Worm (Caenorhabditis elegans) whole organism, young adult: ENCODE measurements around the gene acbp-8.
"Not testable (repeated sequence)": the region's sequence is repeated elsewhere in the genome, so short reads cannot be mapped to it uniquely, and the experiment has no call there.

ENCODE experiments used
- C06A6.2 ChIP-seq: fragments of 200-800 bp; sonication (Bioruptor generic); conservative IDR thresholded peaks from 2 replicates; pipeline ENCODE4 v1.3.6; 2022; ENCODE audit warnings: missing genetic modification characterization, missing compliant biosample characterization
- F39B2.1 ChIP-seq: fragments of 200-800 bp; sonication (Bioruptor generic); IDR thresholded peaks from 2 replicates; pipeline ENCODE4 v1.3.6; 2022; ENCODE audit warnings: missing genetic modification reagents, missing genetic modification characterization, missing compliant biosample characterization
- Y53F4B.3 ChIP-seq: fragments of 200-800 bp; sonication (Bioruptor generic); IDR thresholded peaks from 2 replicates; pipeline ENCODE4 v1.3.6; 2022; ENCODE audit warnings: missing genetic modification reagents, missing genetic modification characterization, missing compliant biosample characterization
- attf-6 ChIP-seq: fragments of 200-800 bp; sonication (Bioruptor generic); IDR thresholded peaks from 2 replicates; pipeline ENCODE4 v1.3.6; 2022; ENCODE audit warnings: missing genetic modification reagents, missing genetic modification characterization, missing compliant biosample characterization
- cebp-1 ChIP-seq, 2 experiments: fragments of 200-800 bp in 1 of 2; sonication (Bioruptor generic) in 1 of 2; sonication (generic microtip) in 1 of 2; IDR thresholded peaks in 1 of 2; optimal IDR thresholded peaks in 1 of 2; 2 replicates each; pipeline versions ENCODE4 v1.3.6 to Lab custom; 2017 to 2022; ENCODE audit warnings: missing compliant biosample characterization in 2 of 2, missing genetic modification characterization in 2 of 2, mild to moderate bottlenecking in 1 of 2, missing genetic modification reagents in 1 of 2, moderate library complexity in 1 of 2
- ceh-27 ChIP-seq: fragments of 200-800 bp; sonication (Bioruptor generic); optimal IDR thresholded peaks from 2 replicates; lab custom pipeline; 2018; ENCODE audit warnings: mild to moderate bottlenecking, missing genetic modification characterization, moderate library complexity, missing compliant biosample characterization
- ceh-91 ChIP-seq: fragments of 200-800 bp; sonication (Bioruptor generic); IDR thresholded peaks from 2 replicates; pipeline ENCODE4 v1.3.6; 2022; ENCODE audit warnings: missing genetic modification reagents, missing genetic modification characterization, missing compliant biosample characterization
- chd-7 ChIP-seq: sonication (generic microtip); optimal IDR thresholded peaks from 2 replicates; lab custom pipeline; 2016; ENCODE audit warnings: mild to moderate bottlenecking, missing genetic modification characterization, moderate library complexity, missing compliant biosample characterization
- dpl-1 ChIP-seq: fragments of 150-350 bp; optimal IDR thresholded peaks from 2 replicates; lab custom pipeline; 2014; ENCODE audit warnings: missing biosample characterization, missing genetic modification reagents, missing genetic modification characterization
- ekl-4 ChIP-seq: fragments of 200-800 bp; sonication (Bioruptor generic); IDR thresholded peaks from 2 replicates; pipeline ENCODE4 v1.3.6; 2022; ENCODE audit warnings: missing genetic modification reagents, missing genetic modification characterization, missing compliant biosample characterization
- ets-4 ChIP-seq: fragments of 200-800 bp; sonication (Bioruptor generic); optimal IDR thresholded peaks from 2 replicates; lab custom pipeline; 2018; ENCODE audit warnings: mild to moderate bottlenecking, missing genetic modification characterization, missing compliant biosample characterization
- him-1 ChIP-seq: sonication (generic microtip); optimal IDR thresholded peaks from 2 replicates; lab custom pipeline; 2016; ENCODE audit warnings: missing genotype, missing genetic modification reagents, missing genetic modification characterization, missing compliant biosample characterization
- hmg-20 ChIP-seq: fragments of 200-800 bp; sonication (Bioruptor generic); IDR thresholded peaks from 2 replicates; pipeline ENCODE4 v1.3.6; 2022; ENCODE audit warnings: missing genetic modification reagents, missing genetic modification characterization, missing compliant biosample characterization
- lin-40 ChIP-seq: sonication (generic microtip); optimal IDR thresholded peaks from 2 replicates; lab custom pipeline; 2016; ENCODE audit warnings: missing genetic modification characterization, mild to moderate bottlenecking, missing compliant biosample characterization, missing genotype, missing genetic modification reagents
- lin-54 ChIP-seq: fragments of 200-800 bp; sonication (Bioruptor generic); optimal IDR thresholded peaks from 2 replicates; lab custom pipeline; 2018; ENCODE audit warnings: mild to moderate bottlenecking, missing genetic modification characterization, missing compliant biosample characterization
- lir-1 ChIP-seq: fragments of 200-800 bp; sonication (Bioruptor generic); conservative IDR thresholded peaks from 2 replicates; pipeline ENCODE4 v1.3.6; 2022; ENCODE audit warnings: missing genetic modification reagents, missing genetic modification characterization, missing compliant biosample characterization
- lsl-1 ChIP-seq: fragments of 200-800 bp; sonication (Bioruptor generic); optimal IDR thresholded peaks from 2 replicates; lab custom pipeline; 2018; ENCODE audit warnings: mild to moderate bottlenecking, missing genetic modification characterization, moderate library complexity, missing compliant biosample characterization
- nhr-120 ChIP-seq: fragments of 200-800 bp; sonication (Bioruptor generic); IDR thresholded peaks from 2 replicates; pipeline ENCODE4 v1.3.6; 2022; ENCODE audit warnings: missing genetic modification characterization, missing compliant biosample characterization
- nhr-179 ChIP-seq: sonication (generic microtip); optimal IDR thresholded peaks from 2 replicates; lab custom pipeline; 2016; ENCODE audit warnings: mild to moderate bottlenecking, missing genetic modification characterization, missing compliant biosample characterization
- nhr-80 ChIP-seq: sonication (generic microtip); optimal IDR thresholded peaks from 2 replicates; lab custom pipeline; 2016; ENCODE audit warnings: missing genetic modification characterization, missing compliant biosample characterization
- rcor-1 ChIP-seq: fragments of 200-800 bp; sonication (Bioruptor generic); IDR thresholded peaks from 2 replicates; pipeline ENCODE4 v1.3.6; 2022; ENCODE audit warnings: missing genetic modification reagents, missing genetic modification characterization, missing compliant biosample characterization
- rec-8 ChIP-seq, 2 experiments: sonication (generic microtip); optimal IDR thresholded peaks; 2 replicates each; lab custom pipeline; 2016; ENCODE audit warnings: mild to moderate bottlenecking in 2 of 2, missing genetic modification characterization in 2 of 2, missing genetic modification reagents in 2 of 2, missing genotype in 2 of 2, missing biosample characterization in 1 of 2, missing compliant biosample characterization in 1 of 2, moderate library complexity in 1 of 2
- snpc-1.1 ChIP-seq: sonication (generic microtip); optimal IDR thresholded peaks from 2 replicates; lab custom pipeline; 2017; ENCODE audit warnings: missing genetic modification characterization, mild to moderate bottlenecking, missing compliant biosample characterization, antibody characterized with exemption, moderate library complexity, missing genotype, missing genetic modification reagents; ENCODE audit not compliant: insufficient read depth
- snpc-4 ChIP-seq, 5 experiments: fragments of 150-350 bp in 1 of 5; sonication (generic microtip) in 4 of 5; optimal IDR thresholded peaks; 2 replicates each; lab custom pipeline; 2014 to 2018; ENCODE audit warnings: missing genetic modification characterization in 5 of 5, missing biosample characterization in 3 of 5, antibody characterized with exemption in 2 of 5, mild to moderate bottlenecking in 2 of 5, missing compliant biosample characterization in 2 of 5, missing genotype in 2 of 5, moderate library complexity in 2 of 5, missing genetic modification reagents in 1 of 5
- sptf-2 ChIP-seq: fragments of 200-800 bp; sonication (Bioruptor generic); optimal IDR thresholded peaks from 2 replicates; lab custom pipeline; 2018; ENCODE audit warnings: mild to moderate bottlenecking, missing genetic modification characterization, missing compliant biosample characterization
- tlf-1 ChIP-seq: fragments of 200-800 bp; sonication (Bioruptor generic); optimal IDR thresholded peaks from 2 replicates; lab custom pipeline; 2018; ENCODE audit warnings: mild to moderate bottlenecking, missing genetic modification characterization, missing compliant biosample characterization
- xnd-1 ChIP-seq: sonication (generic microtip); optimal IDR thresholded peaks from 2 replicates; lab custom pipeline; 2016; ENCODE audit warnings: missing genotype, missing genetic modification reagents, missing genetic modification characterization, missing compliant biosample characterization
- zfh-2 ChIP-seq: fragments of 200-800 bp; sonication (Bioruptor generic); conservative IDR thresholded peaks from 2 replicates; pipeline ENCODE4 v1.3.6; 2022; ENCODE audit warnings: missing genetic modification reagents, missing genetic modification characterization, missing compliant biosample characterization
- ztf-28 ChIP-seq: fragments of 200-800 bp; sonication (Bioruptor generic); IDR thresholded peaks from 2 replicates; pipeline ENCODE4 v1.3.6; 2022; ENCODE audit warnings: missing genetic modification reagents, missing genetic modification characterization, missing compliant biosample characterization
- ztf-3 ChIP-seq: fragments of 200-800 bp; sonication (Bioruptor generic); optimal IDR thresholded peaks from 2 replicates; lab custom pipeline; 2018; ENCODE audit warnings: mild to moderate bottlenecking, missing genetic modification characterization, missing compliant biosample characterization

acbp-8 gene

ce11 chrIII:2598491-2599065, 30.2 kb upstream of the acbp-8 start (continued):
- TF ChIP-seq rec-8 (tag; optimal IDR thresholded peaks at IDR 0.05; lab: Kevin White, UChicago) (no peak), ceh-91 (GFP tag; lab: Robert Waterston, UW) (peak; percentile 56), nhr-80 (tag; lab: Kevin White, UChicago) (no peak), tlf-1 (GFP tag; lab: Kevin White, UChicago) (peak; percentile 41), xnd-1 (tag; lab: Kevin White, UChicago) (peak; percentile 77), snpc-1.1 (tag; lab: Kevin White, UChicago) (peak; percentile 26)
- TF ChIP-seq, all 124 proteins: peak for 21

DNA sequence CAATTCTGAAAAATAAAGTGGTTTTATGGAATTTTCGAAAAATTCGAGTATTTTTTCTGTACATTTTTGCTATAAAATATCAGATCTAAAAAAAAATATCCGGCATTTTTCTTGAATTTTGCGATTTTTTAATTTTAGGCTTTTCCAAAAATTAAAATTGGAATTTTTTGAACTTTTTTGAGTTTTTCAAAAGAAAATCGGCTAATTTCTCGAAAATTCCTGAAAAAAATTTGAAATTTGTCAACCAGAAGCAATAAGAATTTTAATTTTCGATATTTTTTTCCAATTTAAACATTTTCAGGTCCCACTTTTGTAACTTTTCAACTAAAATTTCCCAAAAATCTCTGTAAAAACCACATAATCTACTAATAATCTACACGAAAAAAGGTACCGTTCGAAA, 25.1 kb upstream of the acbp-8 start, which contains the start of gene Y71H2B.11:
Gene Y71H2B.11, plus strand, starts transcription at position 301 of the 400 bp plus-strand sequence.
- no peak for TF ChIP-seq ztf-28
- no peak for TF ChIP-seq lin-54 (GFP tag; lab: Kevin White, UChicago)
- no peak for TF ChIP-seq cebp-1 (GFP tag; IDR thresholded peaks at IDR 0.05; lab: Robert Waterston, UW)
- TF ChIP-seq cebp-1 (tag; optimal IDR thresholded peaks at IDR 0.05; lab: Kevin White, UChicago), result no peak
- no peak for TF ChIP-seq ekl-4 (GFP tag; lab: Robert Waterston, UW)
- TF ChIP-seq lir-1 (GFP tag; lab: Robert Waterston, UW), result no peak
- TF ChIP-seq rcor-1, result no peak
- TF ChIP-seq ceh-27, result no peak
- no peak for TF ChIP-seq attf-6 (GFP tag; lab: Robert Waterston, UW)
- TF ChIP-seq hmg-20 (GFP tag; lab: Robert Waterston, UW), result no peak
- TF ChIP-seq sptf-2 (GFP tag; lab: Kevin White, UChicago), result no peak
- TF ChIP-seq lsl-1, result no peak
- TF ChIP-seq chd-7 (tag; lab: Kevin White, UChicago), result no peak
- no peak for TF ChIP-seq ztf-3
- no peak for TF ChIP-seq F39B2.1 (GFP tag; lab: Robert Waterston, UW)

DNA sequence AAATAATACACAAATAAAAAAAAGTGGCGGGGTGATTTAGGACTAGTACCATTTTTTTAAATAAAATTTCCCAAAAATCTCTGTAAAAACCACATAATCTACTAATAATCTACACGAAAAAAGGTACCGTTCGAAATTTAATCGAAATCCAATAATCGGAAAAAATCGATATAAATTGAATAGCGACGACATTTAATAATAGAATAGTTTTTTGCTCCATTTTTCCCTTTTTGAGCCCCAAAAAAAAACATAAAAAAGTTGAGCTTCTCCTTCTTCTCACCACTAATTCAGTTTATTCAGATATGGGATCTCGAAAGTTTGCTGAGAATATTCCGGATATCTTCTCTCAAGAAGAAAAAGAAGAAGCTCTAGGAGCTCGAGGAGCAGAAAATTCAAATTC, 21.1 kb upstream of the acbp-8 start, which contains the start of gene Y71H2B.5:
Gene Y71H2B.5, plus strand, starts transcription at position 301 of the 400 bp plus-strand sequence.
- not testable (repeated sequence) for TF ChIP-seq snpc-1.1 (tag; lab: Kevin White, UChicago); snpc-4 (GFP tag; optimal IDR thresholded peaks at IDR 0.05; lab: Kevin White, UChicago); snpc-4 (tag; optimal IDR thresholded peaks at IDR 0.05; lab: Kevin White, UChicago); ets-4
- TF ChIP-seq, all 124 proteins: peak for 0; not testable (repeated sequence) for 124

DNA sequence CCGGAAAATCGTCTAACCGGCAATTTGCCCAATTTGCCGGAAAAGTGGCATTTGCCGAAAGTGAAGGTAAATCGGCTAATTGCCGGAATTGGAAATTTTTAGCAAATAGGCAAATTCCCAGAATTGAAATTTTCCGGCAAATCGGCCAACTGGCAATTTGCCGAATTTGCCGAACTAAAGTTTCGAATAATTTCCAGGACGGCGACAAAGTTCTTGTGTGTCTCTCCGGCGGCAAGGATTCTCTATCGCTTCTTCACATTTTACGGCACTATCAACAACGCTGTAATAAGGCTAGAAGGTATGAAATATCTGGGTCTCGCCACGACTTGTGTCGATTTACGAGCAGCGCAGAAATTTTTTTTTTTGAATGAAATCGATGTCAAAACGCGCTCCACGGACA, 12.6 kb upstream of the acbp-8 start:
- TF ChIP-seq dpl-1 (GFP tag; lab: Kevin White, UChicago) (no peak), lir-1 (GFP tag; lab: Robert Waterston, UW) (no peak), Y53F4B.3 (no peak), zfh-2 (GFP tag; lab: Robert Waterston, UW) (no peak), nhr-120 (GFP tag; lab: Robert Waterston, UW) (no peak), nhr-179 (tag; lab: Kevin White, UChicago) (no peak), him-1 (no peak), lin-40 (tag; lab: Kevin White, UChicago) (no peak)

ce11 chrIII:2618663-2619062, 10.2 kb upstream of the acbp-8 start, which contains the start of gene Y71H2B.4:
Gene Y71H2B.4 (plus strand): TSS chrIII:2618963.
- TF ChIP-seq C06A6.2 (no peak), zfh-2 (GFP tag; lab: Robert Waterston, UW) (0 out of 2 replicates have a peak, but pooled peaks have one; percentile 38), him-1 (no peak), snpc-4 (GFP tag; optimal IDR thresholded peaks at IDR 0.05; lab: Kevin White, UChicago) (no peak), snpc-4 (tag; optimal IDR thresholded peaks at IDR 0.05; lab: Kevin White, UChicago) (no peak)
